Worm (Caenorhabditis elegans): ENCODE data around the gene unc-79.

- TF ChIP-seq nhr-6 (tag; optimal IDR thresholded peaks at IDR 0.05) = no peak
- TF ChIP-seq skn-1 (tag; optimal IDR thresholded peaks at IDR 0.05) = no peak
- TF ChIP-seq elt-1 (tag; optimal IDR thresholded peaks at IDR 0.05) = no peak
- TF ChIP-seq ceh-82 (tag; optimal IDR thresholded peaks at IDR 0.05) = no peak
- TF ChIP-seq ama-1 (optimal IDR thresholded peaks at IDR 0.05) = peak; percentile 11
- TF ChIP-seq blmp-1 (tag; optimal IDR thresholded peaks at IDR 0.05; ENCODE audit: insufficient read depth) = no peak
- no peak for TF ChIP-seq mdl-1 (tag; optimal IDR thresholded peaks at IDR 0.05)
- no peak for TF ChIP-seq unc-62 (GFP tag; optimal IDR thresholded peaks at IDR 0.05)
- no peak for TF ChIP-seq ceh-16 (tag; optimal IDR thresholded peaks at IDR 0.05)
- no peak for TF ChIP-seq unc-39 (tag; optimal IDR thresholded peaks at IDR 0.05)
- TF ChIP-seq ztf-11 (tag; optimal IDR thresholded peaks at IDR 0.05) = no peak
- TF ChIP-seq zag-1 (tag; optimal IDR thresholded peaks at IDR 0.05) = no peak
- no peak for TF ChIP-seq aly-2 (tag; optimal IDR thresholded peaks at IDR 0.05)
Measured at ce11 chrIII:4098751-4099150, 32.3 kb downstream of the unc-79 start.
